Worm (Caenorhabditis elegans) whole organism, L4 larva: ENCODE data around the gene K06H7.8.
A peak's percentile ranks its signal among the peaks of the same experiment; 100 is the strongest.

Source experiments
- F44E2.7 ChIP-seq: fragments of 200-800 bp; sonication (Bioruptor generic); IDR thresholded peaks from 2 replicates; pipeline ENCODE4 v2.1.2; 2022; ENCODE audit warnings: missing genetic modification characterization, missing compliant biosample characterization
- R02D3.7 ChIP-seq: fragments of 150-350 bp; sonication (generic microtip); optimal IDR thresholded peaks from 3 replicates; lab custom pipeline; 2014; ENCODE audit warnings: missing biosample characterization, missing genetic modification characterization
- T20F7.1 ChIP-seq: fragments of 200-800 bp; sonication (Bioruptor generic); optimal IDR thresholded peaks from 2 replicates; lab custom pipeline; 2018; ENCODE audit warnings: mild to moderate bottlenecking, missing genetic modification characterization, missing compliant biosample characterization
- ZK337.2 ChIP-seq: fragments of 200-800 bp; sonication (Bioruptor generic); IDR thresholded peaks from 2 replicates; pipeline ENCODE4 v1.3.6; 2022; ENCODE audit warnings: missing genetic modification reagents, missing genetic modification characterization, missing compliant biosample characterization
- aha-1 ChIP-seq: fragments of 150-350 bp; peaks from one replicate; lab custom pipeline; 2014; ENCODE audit warnings: missing biosample characterization, missing genetic modification characterization
- arid-1 ChIP-seq: fragments of 200-800 bp; sonication (Bioruptor generic); conservative IDR thresholded peaks from 2 replicates; pipeline ENCODE4 v1.3.6; 2022; ENCODE audit warnings: missing genetic modification reagents, missing genetic modification characterization, missing compliant biosample characterization
- attf-4 ChIP-seq: sonication (generic microtip); optimal IDR thresholded peaks from 3 replicates; lab custom pipeline; 2017; ENCODE audit warnings: missing biosample characterization, missing genetic modification characterization
- ceh-82 ChIP-seq: sonication (generic microtip); optimal IDR thresholded peaks from 2 replicates; lab custom pipeline; 2017; ENCODE audit warnings: missing biosample characterization, missing genetic modification characterization
- ces-1 ChIP-seq: fragments of 150-350 bp; sonication (generic microtip); optimal IDR thresholded peaks from 4 replicates; lab custom pipeline; 2014; ENCODE audit warnings: missing biosample characterization, missing genetic modification reagents, missing genetic modification characterization
- ctbp-1 ChIP-seq: fragments of 200-800 bp; sonication (Bioruptor generic); IDR thresholded peaks from 2 replicates; pipeline ENCODE4 v1.3.6; 2022; ENCODE audit warnings: missing genetic modification reagents, missing genetic modification characterization, missing compliant biosample characterization
- daf-12 ChIP-seq: fragments of 150-350 bp; optimal IDR thresholded peaks from 2 replicates; lab custom pipeline; 2014; ENCODE audit warnings: missing biosample characterization, missing genetic modification reagents, missing genetic modification characterization
- daf-16 ChIP-seq, 3 experiments: sonication (generic microtip); optimal IDR thresholded peaks; 2 replicates each; lab custom pipeline; 2016 to 2017; ENCODE audit warnings: missing genetic modification characterization in 3 of 3, missing genetic modification reagents in 3 of 3, mild to moderate bottlenecking in 2 of 3, missing compliant biosample characterization in 2 of 3, missing biosample characterization in 1 of 3, moderate library complexity in 1 of 3
- daf-8 ChIP-seq: fragments of 200-800 bp; sonication (Bioruptor generic); IDR thresholded peaks from 2 replicates; pipeline ENCODE4 v1.3.6; 2022; ENCODE audit warnings: missing genetic modification characterization, missing compliant biosample characterization
- dmd-6 ChIP-seq: fragments of 200-800 bp; sonication (Bioruptor generic); IDR thresholded peaks from 2 replicates; pipeline ENCODE4 v1.3.6; 2022; ENCODE audit warnings: missing genetic modification reagents, missing genetic modification characterization, missing compliant biosample characterization
- dpl-1 ChIP-seq: fragments of 150-350 bp; optimal IDR thresholded peaks from 2 replicates; lab custom pipeline; 2014; ENCODE audit warnings: missing biosample characterization, missing genetic modification reagents, missing genetic modification characterization
- duxl-1 ChIP-seq: sonication (generic microtip); optimal IDR thresholded peaks from 2 replicates; lab custom pipeline; 2016; ENCODE audit warnings: mild to moderate bottlenecking, missing genetic modification characterization, moderate library complexity, missing compliant biosample characterization; ENCODE audit not compliant: poor library complexity
- egl-43 ChIP-seq: fragments of 200-800 bp; sonication (Bioruptor generic); IDR thresholded peaks from 2 replicates; pipeline ENCODE4 v1.3.6; 2022; ENCODE audit warnings: missing genetic modification reagents, missing genetic modification characterization, missing compliant biosample characterization
- fos-1 ChIP-seq: fragments of 150-350 bp; optimal IDR thresholded peaks from 2 replicates; lab custom pipeline; 2014; ENCODE audit warnings: missing biosample characterization, missing genetic modification characterization
- hif-1 ChIP-seq, 2 experiments: sonication (generic microtip); optimal IDR thresholded peaks; 2 replicates each; lab custom pipeline; 2016 to 2017; ENCODE audit warnings: missing compliant biosample characterization in 2 of 2, missing genetic modification characterization in 2 of 2, missing genetic modification reagents in 2 of 2, missing genotype in 2 of 2, mild to moderate bottlenecking in 1 of 2
- hlh-11 ChIP-seq: fragments of 200-800 bp; sonication (Bioruptor generic); optimal IDR thresholded peaks from 2 replicates; lab custom pipeline; 2018; ENCODE audit warnings: mild to moderate bottlenecking, missing genetic modification characterization, missing compliant biosample characterization
- hlh-30 ChIP-seq: sonication (generic microtip); optimal IDR thresholded peaks from 2 replicates; lab custom pipeline; 2017; ENCODE audit warnings: antibody characterized with exemption, mild to moderate bottlenecking, missing genetic modification characterization, missing compliant biosample characterization; ENCODE audit not compliant: insufficient read depth
- hmg-1.1 ChIP-seq: fragments of 200-800 bp; sonication (Bioruptor generic); IDR thresholded peaks from 2 replicates; pipeline ENCODE4 v1.3.6; 2022; ENCODE audit warnings: missing genetic modification reagents, missing genetic modification characterization, missing compliant biosample characterization
- lim-7 ChIP-seq: fragments of 200-800 bp; sonication (Bioruptor generic); IDR thresholded peaks from 2 replicates; pipeline ENCODE4 v1.3.6; 2022; ENCODE audit warnings: missing genetic modification characterization, missing compliant biosample characterization
- lin-39 ChIP-seq: fragments of 150-350 bp; optimal IDR thresholded peaks from 2 replicates; lab custom pipeline; 2014; ENCODE audit warnings: missing biosample characterization, missing genetic modification reagents, missing genetic modification characterization
- lsy-2 ChIP-seq, 2 experiments: fragments of 150-350 bp in 1 of 2; sonication (generic microtip) in 1 of 2; optimal IDR thresholded peaks; 2 replicates each; lab custom pipeline; 2014 to 2017; ENCODE audit warnings: missing biosample characterization in 2 of 2, missing genetic modification characterization in 2 of 2
- mdl-1 ChIP-seq, 2 experiments: fragments of 150-350 bp in 1 of 2; sonication (generic microtip) in 1 of 2; optimal IDR thresholded peaks; 2 replicates each; lab custom pipeline; 2014 to 2017; ENCODE audit warnings: missing biosample characterization in 2 of 2, missing genetic modification characterization in 2 of 2
- mdt-29 ChIP-seq: fragments of 200-800 bp; sonication (Bioruptor generic); IDR thresholded peaks from 2 replicates; pipeline ENCODE4 v1.3.6; 2022; ENCODE audit warnings: missing genetic modification reagents, missing genetic modification characterization, missing compliant biosample characterization
- mep-1 ChIP-seq: fragments of 150-350 bp; sonication (generic microtip); optimal IDR thresholded peaks from 3 replicates; lab custom pipeline; 2014; ENCODE audit warnings: missing biosample characterization, missing genetic modification characterization
- mes-2 ChIP-seq: sonication (generic microtip); optimal IDR thresholded peaks from 2 replicates; lab custom pipeline; 2016; ENCODE audit warnings: missing genotype, mild to moderate bottlenecking, missing genetic modification characterization, missing compliant biosample characterization; ENCODE audit not compliant: poor library complexity, severe bottlenecking
- mxl-3 ChIP-seq: fragments of 200-800 bp; sonication (Bioruptor generic); optimal IDR thresholded peaks from 2 replicates; lab custom pipeline; 2018; ENCODE audit warnings: mild to moderate bottlenecking, missing genetic modification characterization, missing compliant biosample characterization
- nhr-10 ChIP-seq: fragments of 150-350 bp; optimal IDR thresholded peaks from 2 replicates; lab custom pipeline; 2014; ENCODE audit warnings: missing biosample characterization, missing genetic modification characterization
- nhr-237 ChIP-seq: sonication (generic microtip); optimal IDR thresholded peaks from 2 replicates; lab custom pipeline; 2017; ENCODE audit warnings: missing biosample characterization, missing genetic modification characterization
- nhr-28 ChIP-seq: fragments of 150-350 bp; optimal IDR thresholded peaks from 2 replicates; lab custom pipeline; 2014; ENCODE audit warnings: missing biosample characterization, missing genetic modification characterization
- nhr-42 ChIP-seq: fragments of 200-800 bp; sonication (Bioruptor generic); IDR thresholded peaks from 2 replicates; pipeline ENCODE4 v1.3.6; 2022; ENCODE audit warnings: missing genetic modification characterization, missing compliant biosample characterization
- nhr-6 ChIP-seq: fragments of 150-350 bp; optimal IDR thresholded peaks from 2 replicates; lab custom pipeline; 2014; ENCODE audit warnings: missing biosample characterization, missing genetic modification characterization
- rbr-2 ChIP-seq: sonication (generic microtip); optimal IDR thresholded peaks from 2 replicates; lab custom pipeline; 2016; ENCODE audit warnings: missing genotype, missing genetic modification characterization, missing compliant biosample characterization
- saeg-2 ChIP-seq: fragments of 200-800 bp; sonication (Bioruptor generic); IDR thresholded peaks from 2 replicates; pipeline ENCODE4 v1.3.6; 2022; ENCODE audit warnings: missing genetic modification reagents, missing genetic modification characterization, missing compliant biosample characterization
- sdz-12 ChIP-seq: fragments of 200-800 bp; sonication (Bioruptor generic); optimal IDR thresholded peaks from 2 replicates; lab custom pipeline; 2018; ENCODE audit warnings: mild to moderate bottlenecking, missing genetic modification characterization, missing compliant biosample characterization
- set-16 ChIP-seq: fragments of 200-800 bp; sonication (Bioruptor generic); IDR thresholded peaks from 2 replicates; pipeline ENCODE4 v1.3.6; 2022; ENCODE audit warnings: missing genetic modification reagents, missing genetic modification characterization, missing compliant biosample characterization
- skn-1 ChIP-seq: fragments of 150-350 bp; optimal IDR thresholded peaks from 2 replicates; lab custom pipeline; 2014; ENCODE audit warnings: missing biosample characterization, missing genetic modification characterization
- snpc-4 ChIP-seq: fragments of 150-350 bp; optimal IDR thresholded peaks from 2 replicates; lab custom pipeline; 2014; ENCODE audit warnings: missing biosample characterization, missing genetic modification characterization
- spr-1 ChIP-seq: sonication (generic microtip); optimal IDR thresholded peaks from 2 replicates; lab custom pipeline; 2016; ENCODE audit warnings: mild to moderate bottlenecking, missing genetic modification characterization, missing compliant biosample characterization
- tra-1 ChIP-seq: fragments of 200-800 bp; sonication (Bioruptor generic); IDR thresholded peaks from 2 replicates; pipeline ENCODE4 v1.3.6; 2022; ENCODE audit warnings: missing genetic modification reagents, missing genetic modification characterization, missing compliant biosample characterization
- unc-39 ChIP-seq: sonication (generic microtip); optimal IDR thresholded peaks from 2 replicates; lab custom pipeline; 2017; ENCODE audit warnings: missing biosample characterization, missing genetic modification characterization
- unc-62 ChIP-seq, 3 experiments: fragments of 150-350 bp in 1 of 3; sonication (generic microtip); optimal IDR thresholded peaks in 2 of 3; peaks in 1 of 3; 1 replicate in 1 of 3; 2 replicates in 2 of 3; lab custom pipeline; 2014 to 2017; ENCODE audit warnings: missing biosample characterization in 3 of 3, missing genetic modification characterization in 3 of 3, missing genetic modification reagents in 3 of 3, missing genotype in 1 of 3
- vab-7 ChIP-seq: fragments of 200-800 bp; sonication (Bioruptor generic); IDR thresholded peaks from 2 replicates; pipeline ENCODE4 v1.3.6; 2022; ENCODE audit warnings: missing genetic modification reagents, missing genetic modification characterization, missing compliant biosample characterization
- zfp-2 ChIP-seq: sonication (generic microtip); optimal IDR thresholded peaks from 2 replicates; lab custom pipeline; 2016; ENCODE audit warnings: mild to moderate bottlenecking, missing genetic modification characterization, missing compliant biosample characterization
- zip-2 ChIP-seq: fragments of 150-350 bp; optimal IDR thresholded peaks from 2 replicates; lab custom pipeline; 2014; ENCODE audit warnings: missing biosample characterization, missing genetic modification characterization
- ztf-7 ChIP-seq: fragments of 150-350 bp; optimal IDR thresholded peaks from 2 replicates; lab custom pipeline; 2014; ENCODE audit warnings: missing biosample characterization, missing genetic modification characterization

The K06H7.8 gene

DNA sequence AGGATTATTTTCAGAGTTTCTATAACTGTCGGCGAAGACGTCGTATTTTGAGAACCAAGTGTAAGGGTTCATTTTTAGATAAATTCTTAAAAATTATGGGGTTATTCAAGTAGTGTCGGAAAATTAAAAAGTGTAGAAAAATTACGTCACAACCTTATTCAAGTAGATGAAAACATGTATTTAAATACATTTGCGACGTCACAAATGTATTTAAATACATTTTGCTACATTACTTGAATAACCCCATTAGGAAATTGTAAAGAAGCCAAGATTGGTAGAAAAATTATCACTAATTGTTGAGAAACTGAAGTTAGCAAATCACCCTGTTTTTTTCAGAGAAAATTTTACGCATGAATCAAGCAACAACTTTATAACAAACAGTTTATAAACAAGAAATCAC, 31.2 kb upstream of the K06H7.8 start (continued):
- TF ChIP-seq ctbp-1 (GFP tag; lab: Robert Waterston, UW): no peak
- no peak for TF ChIP-seq unc-39 (tag; lab: Kevin White, UChicago)
- no peak for TF ChIP-seq mxl-3 (GFP tag; lab: Kevin White, UChicago)

DNA sequence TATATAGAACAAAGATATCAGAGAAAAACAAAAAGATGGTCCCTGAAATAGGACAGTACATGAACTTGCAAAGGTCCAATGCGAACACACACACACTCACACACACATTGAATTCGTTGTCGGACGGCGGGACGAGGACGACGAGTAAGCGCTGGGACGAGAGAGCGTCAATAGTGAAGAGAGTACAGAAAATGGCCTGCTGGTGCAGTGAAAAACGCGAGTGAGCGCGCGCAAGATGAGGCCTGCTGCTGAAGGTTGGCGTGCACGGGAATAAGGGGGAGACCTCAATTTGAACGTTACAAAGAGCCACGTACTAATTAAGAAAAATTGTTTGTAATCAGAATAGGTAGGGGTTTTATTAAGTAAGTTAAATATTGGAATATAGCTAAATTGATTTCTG, 29.0 kb upstream of the K06H7.8 start:
- peak; percentile 13 for TF ChIP-seq rbr-2 (tag; lab: Kevin White, UChicago)
- peak; percentile 33; the same call in 1 of the 2 replicates for TF ChIP-seq dmd-6 (GFP tag; lab: Robert Waterston, UW)
- TF ChIP-seq spr-1 (tag; lab: Kevin White, UChicago): no peak
- TF ChIP-seq mxl-3 (GFP tag; lab: Kevin White, UChicago): peak; percentile 41
- TF ChIP-seq R02D3.7: no peak
- TF ChIP-seq hlh-11: peak; percentile 47
- no peak for TF ChIP-seq snpc-4 (tag; lab: Kevin White, UChicago)
- no peak for TF ChIP-seq vab-7 (GFP tag; lab: Robert Waterston, UW)
- no peak for TF ChIP-seq attf-4 (tag; lab: Kevin White, UChicago)
- TF ChIP-seq ztf-7 (tag; lab: Kevin White, UChicago): no peak
- no peak for TF ChIP-seq skn-1 (tag; lab: Kevin White, UChicago)
- no peak for TF ChIP-seq fos-1 (tag; lab: Kevin White, UChicago)
- no peak for TF ChIP-seq zfp-2 (tag; lab: Kevin White, UChicago)
- TF ChIP-seq daf-16 (GFP tag; optimal IDR thresholded peaks at IDR 0.05; lab: Kevin White, UChicago): no peak
- TF ChIP-seq daf-16 (tag; optimal IDR thresholded peaks at IDR 0.05; lab: Kevin White, UChicago): no peak
- TF ChIP-seq mep-1: peak; percentile 27
- TF ChIP-seq dpl-1 (GFP tag; lab: Kevin White, UChicago): no peak
- TF ChIP-seq egl-43: 0 out of 2 replicates have a peak, but pooled peaks have one; percentile 36
- TF ChIP-seq lim-7 (GFP tag; lab: Robert Waterston, UW): no peak
- no peak for TF ChIP-seq arid-1 (GFP tag; lab: Robert Waterston, UW)
- TF ChIP-seq mdt-29 (GFP tag; lab: Robert Waterston, UW): no peak
- TF ChIP-seq saeg-2 (GFP tag; lab: Robert Waterston, UW): no peak
- no peak for TF ChIP-seq T20F7.1
- TF ChIP-seq lin-39: no peak
- TF ChIP-seq ces-1 (GFP tag; lab: Kevin White, UChicago): no peak
- TF ChIP-seq nhr-28 (tag; lab: Kevin White, UChicago): peak; percentile 46
- no peak for TF ChIP-seq tra-1 (GFP tag; lab: Robert Waterston, UW)
- peak; percentile 47 for TF ChIP-seq hmg-1.1 (GFP tag; lab: Robert Waterston, UW)
- TF ChIP-seq nhr-10 (tag; lab: Kevin White, UChicago): no peak
- TF ChIP-seq zip-2 (tag; lab: Kevin White, UChicago): no peak
- peak in 1 of 2 experiments; percentile 36 for TF ChIP-seq lsy-2 (tag; optimal IDR thresholded peaks at IDR 0.05; lab: Kevin White, UChicago)
- TF ChIP-seq duxl-1 (tag; lab: Kevin White, UChicago): no peak
- TF ChIP-seq sdz-12 (GFP tag; lab: Kevin White, UChicago): no peak
- peak; percentile 12 for TF ChIP-seq mes-2
- TF ChIP-seq daf-8 (GFP tag; lab: Robert Waterston, UW): no peak
- no peak for TF ChIP-seq hif-1 (tag; optimal IDR thresholded peaks at IDR 0.05; lab: Kevin White, UChicago)
- TF ChIP-seq unc-62 (GFP tag; optimal IDR thresholded peaks at IDR 0.05 in 1 of 2; lab: Kevin White, UChicago): no peak
- no peak for TF ChIP-seq unc-62 (tag; optimal IDR thresholded peaks at IDR 0.05; lab: Kevin White, UChicago)
- TF ChIP-seq F44E2.7 (GFP tag; lab: Robert Waterston, UW): no peak
- no peak for TF ChIP-seq nhr-237 (tag; lab: Kevin White, UChicago)
- no peak for TF ChIP-seq ZK337.2 (GFP tag; lab: Robert Waterston, UW)
- TF ChIP-seq nhr-42 (GFP tag; lab: Robert Waterston, UW): no peak
- TF ChIP-seq aha-1: peak; percentile 85
- TF ChIP-seq hlh-30 (tag; lab: Kevin White, UChicago): peak; percentile 45
- no peak for TF ChIP-seq daf-12 (tag; lab: Kevin White, UChicago)
- peak in 1 of 2 experiments; percentile 11 for TF ChIP-seq mdl-1 (tag; optimal IDR thresholded peaks at IDR 0.05; lab: Kevin White, UChicago)
- no peak for TF ChIP-seq ceh-82 (tag; lab: Kevin White, UChicago)
- TF ChIP-seq nhr-6 (tag; lab: Kevin White, UChicago): peak; percentile 14
- no peak for TF ChIP-seq unc-39 (tag; lab: Kevin White, UChicago)
- no peak for TF ChIP-seq ctbp-1 (GFP tag; lab: Robert Waterston, UW)
- no peak for TF ChIP-seq set-16 (GFP tag; lab: Robert Waterston, UW)
